Worm (Caenorhabditis elegans) whole organism, midembryonic: ENCODE measurements around the gene C43F9.7.

Source experiments
- T22C8.4 ChIP-seq: fragments of 200-800 bp; sonication (Bioruptor generic); IDR thresholded peaks from 2 replicates; pipeline ENCODE4 v1.3.6; 2022; ENCODE audit warnings: missing genetic modification characterization, missing compliant biosample characterization
- cog-1 ChIP-seq: sonication (generic microtip); optimal IDR thresholded peaks from 2 replicates; lab custom pipeline; 2016; ENCODE audit warnings: missing genetic modification characterization, missing compliant biosample characterization
- flt-1 ChIP-seq: fragments of 200-800 bp; sonication (Bioruptor generic); IDR thresholded peaks from 2 replicates; pipeline ENCODE4 v1.3.6; 2022; ENCODE audit warnings: missing genetic modification characterization, missing compliant biosample characterization
- klf-2 ChIP-seq: fragments of 200-800 bp; sonication (Bioruptor generic); conservative IDR thresholded peaks from 2 replicates; pipeline ENCODE4 v1.3.6; 2022; ENCODE audit warnings: missing genetic modification reagents, missing genetic modification characterization, missing compliant biosample characterization
- med-1 ChIP-seq: sonication (generic microtip); optimal IDR thresholded peaks from 2 replicates; lab custom pipeline; 2017; ENCODE audit warnings: missing genetic modification characterization, mild to moderate bottlenecking, missing compliant biosample characterization, antibody characterized with exemption, missing genetic modification reagents; ENCODE audit not compliant: insufficient read depth
- ref-1 ChIP-seq: fragments of 200-800 bp; sonication (Bioruptor generic); conservative IDR thresholded peaks from 2 replicates; pipeline ENCODE4 v1.3.6; 2022; ENCODE audit warnings: missing genetic modification reagents, missing genetic modification characterization, missing compliant biosample characterization
- tab-1 ChIP-seq: fragments of 200-800 bp; sonication (Bioruptor generic); IDR thresholded peaks from 2 replicates; pipeline ENCODE4 v1.3.6; 2022; ENCODE audit warnings: missing genetic modification characterization, missing compliant biosample characterization
- ztf-23 ChIP-seq: fragments of 200-800 bp; sonication (Bioruptor generic); IDR thresholded peaks from 2 replicates; pipeline ENCODE4 v1.3.6; 2022; ENCODE audit warnings: missing genetic modification reagents, missing genetic modification characterization, missing compliant biosample characterization
- ztf-29 ChIP-seq: fragments of 200-800 bp; sonication (Bioruptor generic); IDR thresholded peaks from 2 replicates; pipeline ENCODE4 v1.3.6; 2022; ENCODE audit warnings: missing genetic modification reagents, missing genetic modification characterization, missing compliant biosample characterization

DNA sequence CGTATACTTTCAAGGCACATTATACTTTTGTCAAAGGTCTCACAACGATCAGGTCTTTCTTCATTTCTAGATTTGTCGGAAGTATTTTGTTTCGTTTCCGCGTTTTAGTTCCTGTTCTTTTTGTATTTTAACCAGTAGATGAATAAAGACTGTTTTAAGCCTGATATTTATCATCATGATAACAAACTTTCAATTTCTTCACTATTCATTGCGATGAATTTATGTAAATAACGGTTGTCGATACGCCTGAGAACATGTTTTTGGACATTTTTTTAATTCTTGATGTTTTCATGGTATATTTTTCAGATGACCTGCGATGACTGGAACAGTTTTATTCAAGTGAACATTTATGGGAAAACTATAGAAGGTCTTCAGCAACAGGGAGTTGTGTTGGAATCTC lies 35.1 kb downstream of the C43F9.7 start, which contains the start of gene zim-3:
- no peak for TF ChIP-seq med-1
- TF ChIP-seq flt-1 (GFP tag; lab: Robert Waterston, UW) = no peak
- TF ChIP-seq cog-1 (tag; lab: Kevin White, UChicago) = no peak
- no peak for TF ChIP-seq ref-1 (GFP tag; lab: Robert Waterston, UW)
- no peak for TF ChIP-seq klf-2 (GFP tag; lab: Robert Waterston, UW)
- no peak for TF ChIP-seq ztf-23
- TF ChIP-seq T22C8.4 (GFP tag; lab: Robert Waterston, UW) = no peak
- TF ChIP-seq ztf-29 (GFP tag; lab: Robert Waterston, UW) = no peak
- TF ChIP-seq tab-1 (GFP tag; lab: Robert Waterston, UW) = no peak
